Worm (Caenorhabditis elegans) whole organism, mixed stage, embryonic: ENCODE results near the gene fbxa-172.

Experiments used
- M03D4.4 ChIP-seq: sonication (generic microtip); optimal IDR thresholded peaks from 2 replicates; lab custom pipeline; 2017; ENCODE audit warnings: mild to moderate bottlenecking, missing genetic modification characterization, missing compliant biosample characterization
- bed-3 ChIP-seq: fragments of 200-800 bp; sonication (Bioruptor generic); optimal IDR thresholded peaks from 3 replicates; lab custom pipeline; 2018; ENCODE audit warnings: mild to moderate bottlenecking, missing genetic modification characterization, moderate library complexity, missing compliant biosample characterization
- blmp-1 ChIP-seq: fragments of 150-350 bp; optimal IDR thresholded peaks from 2 replicates; lab custom pipeline; 2014; ENCODE audit warnings: missing biosample characterization, missing genetic modification characterization
- ceh-39 ChIP-seq: fragments of 150-350 bp; optimal IDR thresholded peaks from 2 replicates; lab custom pipeline; 2014; ENCODE audit warnings: missing biosample characterization, missing genetic modification characterization
- ces-1 ChIP-seq: fragments of 150-350 bp; optimal IDR thresholded peaks from 2 replicates; lab custom pipeline; 2014; ENCODE audit warnings: missing biosample characterization, missing genetic modification reagents, missing genetic modification characterization
- drap-1 ChIP-seq: fragments of 200-800 bp; sonication (Bioruptor generic); optimal IDR thresholded peaks from 3 replicates; lab custom pipeline; 2018; ENCODE audit warnings: mild to moderate bottlenecking, missing genetic modification characterization, missing compliant biosample characterization
- elt-1 ChIP-seq: sonication (generic microtip); optimal IDR thresholded peaks from 2 replicates; lab custom pipeline; 2017; ENCODE audit warnings: missing genetic modification characterization, mild to moderate bottlenecking, missing compliant biosample characterization, antibody characterized with exemption, moderate library complexity, borderline replicate concordance; ENCODE audit not compliant: insufficient read depth
- elt-3 ChIP-seq: fragments of 150-350 bp; optimal IDR thresholded peaks from 2 replicates; lab custom pipeline; 2014; ENCODE audit warnings: missing biosample characterization, missing genetic modification characterization
- flh-1 ChIP-seq: fragments of 200-800 bp; sonication (Bioruptor generic); optimal IDR thresholded peaks from 2 replicates; lab custom pipeline; 2018; ENCODE audit warnings: mild to moderate bottlenecking, missing genetic modification characterization, moderate library complexity, missing compliant biosample characterization
- ham-2 ChIP-seq: fragments of 200-800 bp; sonication (Bioruptor generic); optimal IDR thresholded peaks from 2 replicates; lab custom pipeline; 2018; ENCODE audit warnings: mild to moderate bottlenecking, missing genetic modification characterization, missing compliant biosample characterization
- hlh-1 ChIP-seq: fragments of 150-350 bp; optimal IDR thresholded peaks from 2 replicates; lab custom pipeline; 2014; ENCODE audit warnings: missing biosample characterization, missing genetic modification reagents, missing genetic modification characterization
- lin-13 ChIP-seq: fragments of 150-350 bp; optimal IDR thresholded peaks from 2 replicates; lab custom pipeline; 2014; ENCODE audit warnings: missing biosample characterization, missing genetic modification characterization
- lin-32 ChIP-seq: fragments of 200-800 bp; sonication (Bioruptor generic); optimal IDR thresholded peaks from 2 replicates; lab custom pipeline; 2018; ENCODE audit warnings: mild to moderate bottlenecking, missing genetic modification characterization, missing compliant biosample characterization
- lsy-2 ChIP-seq: fragments of 150-350 bp; optimal IDR thresholded peaks from 2 replicates; lab custom pipeline; 2014; ENCODE audit warnings: missing biosample characterization, missing genetic modification characterization
- mab-5 ChIP-seq: fragments of 150-350 bp; optimal IDR thresholded peaks from 2 replicates; lab custom pipeline; 2014; ENCODE audit warnings: missing biosample characterization, missing genetic modification characterization
- mep-1 ChIP-seq: fragments of 150-350 bp; optimal IDR thresholded peaks from 2 replicates; lab custom pipeline; 2017; ENCODE audit warnings: missing biosample characterization, missing genetic modification reagents, missing genetic modification characterization, inconsistent platforms
- nhr-12 ChIP-seq: fragments of 150-350 bp; optimal IDR thresholded peaks from 2 replicates; lab custom pipeline; 2014; ENCODE audit warnings: missing biosample characterization, missing genetic modification characterization
- nhr-2 ChIP-seq: fragments of 150-350 bp; optimal IDR thresholded peaks from 2 replicates; lab custom pipeline; 2014; ENCODE audit warnings: missing biosample characterization, missing genetic modification characterization
- nhr-237 ChIP-seq: fragments of 150-350 bp; optimal IDR thresholded peaks from 2 replicates; lab custom pipeline; 2014; ENCODE audit warnings: missing biosample characterization, missing genetic modification characterization
- nhr-76 ChIP-seq: sonication (generic microtip); optimal IDR thresholded peaks from 2 replicates; lab custom pipeline; 2017; ENCODE audit warnings: missing biosample characterization, missing genetic modification characterization
- pha-4 ChIP-seq: fragments of 150-350 bp; optimal IDR thresholded peaks from 2 replicates; lab custom pipeline; 2018; ENCODE audit warnings: missing biosample characterization, missing genetic modification reagents, missing genetic modification characterization
- sem-2 ChIP-seq: fragments of 200-800 bp; sonication (Bioruptor generic); optimal IDR thresholded peaks from 2 replicates; lab custom pipeline; 2018; ENCODE audit warnings: mild to moderate bottlenecking, missing genetic modification characterization, missing compliant biosample characterization
- snpc-4 ChIP-seq: fragments of 150-350 bp; optimal IDR thresholded peaks from 2 replicates; lab custom pipeline; 2014; ENCODE audit warnings: missing biosample characterization, missing genetic modification characterization
- sptf-1 ChIP-seq: sonication (generic microtip); optimal IDR thresholded peaks from 2 replicates; lab custom pipeline; 2017; ENCODE audit warnings: mild to moderate bottlenecking, missing genetic modification characterization, moderate library complexity, missing compliant biosample characterization
- tbx-8 ChIP-seq: fragments of 200-800 bp; sonication (Bioruptor generic); optimal IDR thresholded peaks from 2 replicates; lab custom pipeline; 2018; ENCODE audit warnings: mild to moderate bottlenecking, missing genetic modification characterization, moderate library complexity, missing compliant biosample characterization
- unc-120 ChIP-seq: sonication (generic microtip); optimal IDR thresholded peaks from 2 replicates; lab custom pipeline; 2017; ENCODE audit warnings: missing genetic modification characterization, missing compliant biosample characterization; ENCODE audit not compliant: poor library complexity, severe bottlenecking
- unc-39 ChIP-seq: fragments of 150-350 bp; optimal IDR thresholded peaks from 2 replicates; lab custom pipeline; 2014; ENCODE audit warnings: missing biosample characterization, missing genetic modification characterization
- unc-62 ChIP-seq: fragments of 150-350 bp; optimal IDR thresholded peaks from 2 replicates; lab custom pipeline; 2014; ENCODE audit warnings: missing biosample characterization, missing genetic modification reagents, missing genetic modification characterization
- ztf-11 ChIP-seq: fragments of 150-350 bp; optimal IDR thresholded peaks from 2 replicates; lab custom pipeline; 2014; ENCODE audit warnings: missing biosample characterization, missing genetic modification characterization

Gene fbxa-172

DNA sequence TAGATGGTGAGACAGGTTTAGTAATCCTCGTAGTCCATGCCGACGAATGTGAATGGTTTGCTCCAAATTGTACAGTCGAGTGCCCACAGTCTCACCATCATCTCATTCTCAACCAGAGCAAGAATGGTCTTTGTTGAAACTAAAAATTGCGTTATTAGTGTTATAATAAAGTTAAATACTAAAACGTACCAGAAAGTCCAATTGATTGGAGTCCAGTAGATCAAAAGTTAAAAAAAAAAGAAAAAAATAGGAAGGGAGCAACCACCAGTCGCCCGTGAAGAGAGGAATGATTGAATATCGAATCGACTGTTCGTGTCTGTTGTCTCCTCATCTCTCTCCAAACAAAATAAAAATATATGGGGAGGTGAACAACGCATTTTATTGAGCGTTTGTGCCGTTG lies 28.6 kb upstream of the fbxa-172 start, which contains the start of gene C18D4.12:
C18D4.12 (minus strand) TSS at position 101 of the 400 bp plus-strand sequence.
- TF ChIP-seq sptf-1 (tag; lab: Kevin White, UChicago) (no peak), ztf-11 (tag; lab: Kevin White, UChicago) (no peak), drap-1 (GFP tag; lab: Kevin White, UChicago) (no peak), blmp-1 (tag; lab: Kevin White, UChicago) (no peak), unc-62 (GFP tag; lab: Kevin White, UChicago) (no peak), ceh-39 (tag; lab: Kevin White, UChicago) (no peak), lin-32 (GFP tag; lab: Kevin White, UChicago) (no peak), M03D4.4 (tag; lab: Kevin White, UChicago) (no peak), unc-39 (tag; lab: Kevin White, UChicago) (no peak), nhr-12 (tag; lab: Kevin White, UChicago) (no peak), lin-13 (no peak), pha-4 (tag; lab: Kevin White, UChicago) (no peak), elt-3 (tag; lab: Kevin White, UChicago) (no peak), tbx-8 (GFP tag; lab: Kevin White, UChicago) (no peak), ham-2 (no peak)
- TF ChIP-seq, all 35 proteins: peak for 0

DNA sequence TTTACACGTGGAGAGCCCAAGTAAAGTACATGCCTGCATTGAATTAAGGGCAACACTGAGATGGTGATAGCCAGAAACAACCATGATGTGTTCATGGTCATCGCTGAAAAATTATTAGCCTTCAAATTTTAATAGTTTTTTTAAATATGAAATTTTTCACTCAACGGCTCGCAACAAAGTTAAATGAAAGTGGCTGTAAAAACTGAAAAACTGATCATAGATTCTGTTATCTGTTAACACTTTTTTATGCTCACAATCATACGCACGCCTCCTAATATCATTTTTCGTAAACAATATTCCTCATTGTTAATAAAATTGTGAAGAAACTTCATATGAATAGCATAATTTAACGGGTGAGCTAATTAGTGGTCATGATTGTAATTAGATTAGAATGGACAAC lies 27.6 kb upstream of the fbxa-172 start, which contains the start of gene C18D4.4:
C18D4.4 (minus strand) TSS at position 101 of the 400 bp plus-strand sequence.
- no peak for TF ChIP-seq bed-3 (GFP tag; lab: Kevin White, UChicago)

DNA sequence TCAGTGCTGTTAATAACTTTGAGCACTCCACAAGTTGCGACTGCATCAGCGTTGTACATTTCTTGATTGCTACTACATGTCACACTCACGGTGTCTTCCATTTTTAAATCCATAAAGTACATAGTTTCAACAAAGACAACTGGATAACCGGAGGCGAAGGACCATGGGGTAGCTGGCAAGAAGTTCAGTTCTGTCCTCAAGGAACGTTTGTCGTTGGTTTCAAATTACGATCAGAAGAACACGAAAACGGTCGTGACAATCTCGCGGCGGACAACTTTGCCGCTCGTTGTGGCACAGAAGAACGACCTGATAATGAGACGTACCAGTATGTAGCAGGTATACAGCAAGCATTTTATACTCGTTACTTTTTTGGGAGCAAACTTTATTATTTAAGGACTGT lies 26.4 kb upstream of the fbxa-172 start, which contains the start of gene C18D4.3:
C18D4.3 (minus strand) TSS at position 101 of the 400 bp plus-strand sequence.
- TF ChIP-seq nhr-12 (tag; lab: Kevin White, UChicago), result no peak
- TF ChIP-seq ztf-11 (tag; lab: Kevin White, UChicago), result no peak

DNA sequence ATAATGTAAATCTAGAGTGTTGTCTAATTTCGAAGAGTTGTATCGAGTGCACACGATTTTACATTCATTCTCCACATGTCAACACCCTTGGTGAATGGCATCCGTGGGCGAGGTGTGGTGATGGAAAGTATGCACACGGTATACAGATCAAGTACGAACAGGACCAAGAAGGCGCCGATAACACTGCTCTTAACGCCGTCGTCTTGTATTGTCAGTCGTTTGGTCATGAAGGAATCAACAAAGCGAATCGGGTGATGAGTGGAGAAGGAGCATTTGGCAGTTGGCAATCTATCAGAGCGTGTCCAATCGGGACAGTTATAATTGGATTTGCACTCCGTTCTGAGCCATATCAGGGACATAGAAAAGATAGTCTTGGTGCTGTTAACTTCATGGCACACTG lies 25.8 kb upstream of the fbxa-172 start:
- no peak for TF ChIP-seq drap-1 (GFP tag; lab: Kevin White, UChicago)
- no peak for TF ChIP-seq sem-2 (GFP tag; lab: Kevin White, UChicago)
- TF ChIP-seq hlh-1 (tag; lab: Kevin White, UChicago), result no peak
- TF ChIP-seq, all 35 proteins: peak for 0

DNA sequence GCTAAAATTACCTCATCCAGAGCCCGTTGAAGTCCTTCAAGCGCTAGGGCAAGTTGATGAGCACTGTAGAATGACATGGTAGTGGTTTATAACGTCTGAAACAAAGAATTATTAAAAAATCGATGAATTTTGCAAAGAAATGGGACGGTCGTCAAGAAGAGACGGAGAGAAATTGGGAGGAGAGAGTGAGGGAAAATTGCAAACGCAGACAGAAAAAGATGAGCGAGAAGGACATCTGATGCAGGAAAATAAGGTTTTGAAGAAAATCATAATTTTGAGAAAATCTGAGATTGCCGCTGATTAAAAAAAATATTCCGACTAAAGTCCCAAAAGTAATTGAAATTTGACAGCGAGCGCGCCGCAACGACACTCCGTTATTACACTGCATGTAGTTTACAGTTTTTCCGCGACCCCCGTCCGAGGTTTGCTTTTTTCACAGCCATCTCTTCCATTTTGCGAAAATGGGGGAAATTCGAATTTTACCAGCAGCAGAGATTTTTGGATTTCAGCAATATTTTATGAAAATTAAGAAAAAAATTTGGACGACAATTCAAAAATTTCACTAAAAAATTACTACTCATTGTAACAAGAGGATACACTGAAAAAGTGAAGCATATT lies 20.7 kb upstream of the fbxa-172 start, which contains the start of gene C18D4.6:
C18D4.6 (minus strand) TSS at position 97 of the 618 bp plus-strand sequence.
- TF ChIP-seq mep-1 (no peak), nhr-237 (tag; lab: Kevin White, UChicago) (no peak), lin-32 (GFP tag; lab: Kevin White, UChicago) (no peak), ham-2 (no peak), bed-3 (GFP tag; lab: Kevin White, UChicago) (no peak), drap-1 (GFP tag; lab: Kevin White, UChicago) (peak; percentile 38), lsy-2 (tag; lab: Kevin White, UChicago) (no peak), pha-4 (tag; lab: Kevin White, UChicago) (no peak), unc-62 (GFP tag; lab: Kevin White, UChicago) (no peak)

DNA sequence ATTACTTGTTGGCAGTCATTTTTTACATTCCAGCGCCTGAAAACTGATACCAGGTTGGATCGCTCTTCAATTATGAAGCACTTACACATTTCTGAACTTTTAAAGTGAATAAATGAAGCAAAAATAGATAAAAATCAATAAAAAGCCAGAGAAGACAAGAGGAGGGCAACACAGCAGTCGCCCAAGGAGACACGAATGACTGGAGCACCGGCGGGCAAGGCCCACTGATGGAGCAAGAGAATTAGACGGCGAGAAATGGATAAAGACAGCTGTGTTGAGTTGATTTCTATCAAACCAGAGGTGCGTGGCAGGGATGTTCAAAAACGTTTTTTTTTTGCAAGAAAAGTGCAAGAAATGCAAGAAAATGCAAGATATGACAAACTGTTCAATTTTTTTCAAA lies 19.8 kb upstream of the fbxa-172 start:
- TF ChIP-seq tbx-8 (GFP tag; lab: Kevin White, UChicago) (no peak), unc-120 (tag; lab: Kevin White, UChicago) (peak; percentile 67), hlh-1 (tag; lab: Kevin White, UChicago) (peak; percentile 68)

DNA sequence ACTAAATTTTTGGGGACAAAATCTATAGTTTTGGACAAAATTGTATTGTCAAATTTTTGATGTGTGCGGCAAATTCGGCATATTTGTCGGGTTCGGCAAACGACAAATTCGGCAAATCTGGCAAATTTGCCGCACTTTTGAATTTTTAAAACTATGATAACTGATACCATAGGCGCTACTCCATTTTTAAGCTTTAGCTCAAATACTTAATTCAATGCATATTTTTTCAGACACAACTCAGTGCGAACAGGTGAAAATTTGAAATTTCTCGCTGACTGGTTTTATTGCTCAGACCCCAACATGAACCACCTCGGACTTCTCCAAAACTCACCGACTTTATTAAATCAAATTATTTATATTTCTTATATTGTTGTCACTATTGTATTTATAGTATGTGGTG lies 18.8 kb upstream of the fbxa-172 start, which contains the start of gene srz-25:
srz-25 (plus strand) TSS at position 301 of the 400 bp plus-strand sequence.
- no peak for TF ChIP-seq drap-1 (GFP tag; lab: Kevin White, UChicago)
- TF ChIP-seq nhr-76, result no peak
- TF ChIP-seq nhr-2 (tag; lab: Kevin White, UChicago), result no peak
- no peak for TF ChIP-seq elt-3 (tag; lab: Kevin White, UChicago)
- TF ChIP-seq unc-120 (tag; lab: Kevin White, UChicago), result no peak
- no peak for TF ChIP-seq hlh-1 (tag; lab: Kevin White, UChicago)
- no peak for TF ChIP-seq ces-1 (GFP tag; lab: Kevin White, UChicago)
- no peak for TF ChIP-seq elt-1
- TF ChIP-seq blmp-1 (tag; lab: Kevin White, UChicago), result no peak
- no peak for TF ChIP-seq mab-5 (tag; lab: Kevin White, UChicago)
- TF ChIP-seq pha-4 (tag; lab: Kevin White, UChicago), result no peak
- TF ChIP-seq flh-1 (GFP tag; lab: Kevin White, UChicago), result no peak
- TF ChIP-seq ztf-11 (tag; lab: Kevin White, UChicago), result no peak
- no peak for TF ChIP-seq snpc-4 (tag; lab: Kevin White, UChicago)
- no peak for TF ChIP-seq nhr-12 (tag; lab: Kevin White, UChicago)
- no peak for TF ChIP-seq mep-1
- TF ChIP-seq unc-39 (tag; lab: Kevin White, UChicago), result no peak
- TF ChIP-seq lin-13, result no peak
